Worm (Caenorhabditis elegans) whole organism, mixed stage, embryonic: ENCODE data around the gene F21D5.4.
"Not testable (repeated sequence)": the region's sequence is repeated elsewhere in the genome, so short reads cannot be mapped to it uniquely, and the experiment has no call there.

Experiments
- bed-3 ChIP-seq: fragments of 200-800 bp; sonication (Bioruptor generic); optimal IDR thresholded peaks from 3 replicates; lab custom pipeline; 2018; ENCODE audit warnings: mild to moderate bottlenecking, missing genetic modification characterization, moderate library complexity, missing compliant biosample characterization
- blmp-1 ChIP-seq: fragments of 150-350 bp; optimal IDR thresholded peaks from 2 replicates; lab custom pipeline; 2014; ENCODE audit warnings: missing biosample characterization, missing genetic modification characterization
- ceh-43 ChIP-seq: fragments of 200-800 bp; sonication (Bioruptor generic); optimal IDR thresholded peaks from 2 replicates; lab custom pipeline; 2018; ENCODE audit warnings: mild to moderate bottlenecking, missing genetic modification characterization, moderate library complexity, missing compliant biosample characterization
- ceh-83 ChIP-seq: fragments of 200-800 bp; sonication (Bioruptor generic); optimal IDR thresholded peaks from 2 replicates; lab custom pipeline; 2018; ENCODE audit warnings: mild to moderate bottlenecking, missing genetic modification characterization, missing compliant biosample characterization
- ces-1 ChIP-seq: fragments of 150-350 bp; optimal IDR thresholded peaks from 2 replicates; lab custom pipeline; 2014; ENCODE audit warnings: missing biosample characterization, missing genetic modification reagents, missing genetic modification characterization
- cnd-1 ChIP-seq: fragments of 200-800 bp; sonication (Bioruptor generic); optimal IDR thresholded peaks from 2 replicates; lab custom pipeline; 2018; ENCODE audit warnings: mild to moderate bottlenecking, missing genetic modification characterization, missing compliant biosample characterization
- drap-1 ChIP-seq: fragments of 200-800 bp; sonication (Bioruptor generic); optimal IDR thresholded peaks from 3 replicates; lab custom pipeline; 2018; ENCODE audit warnings: mild to moderate bottlenecking, missing genetic modification characterization, missing compliant biosample characterization
- elt-1 ChIP-seq: sonication (generic microtip); optimal IDR thresholded peaks from 2 replicates; lab custom pipeline; 2017; ENCODE audit warnings: missing genetic modification characterization, mild to moderate bottlenecking, missing compliant biosample characterization, antibody characterized with exemption, moderate library complexity, borderline replicate concordance; ENCODE audit not compliant: insufficient read depth
- flh-1 ChIP-seq: fragments of 200-800 bp; sonication (Bioruptor generic); optimal IDR thresholded peaks from 2 replicates; lab custom pipeline; 2018; ENCODE audit warnings: mild to moderate bottlenecking, missing genetic modification characterization, moderate library complexity, missing compliant biosample characterization
- ham-2 ChIP-seq: fragments of 200-800 bp; sonication (Bioruptor generic); optimal IDR thresholded peaks from 2 replicates; lab custom pipeline; 2018; ENCODE audit warnings: mild to moderate bottlenecking, missing genetic modification characterization, missing compliant biosample characterization
- hlh-1 ChIP-seq: fragments of 150-350 bp; optimal IDR thresholded peaks from 2 replicates; lab custom pipeline; 2014; ENCODE audit warnings: missing biosample characterization, missing genetic modification reagents, missing genetic modification characterization
- lin-13 ChIP-seq: fragments of 150-350 bp; optimal IDR thresholded peaks from 2 replicates; lab custom pipeline; 2014; ENCODE audit warnings: missing biosample characterization, missing genetic modification characterization
- lsy-2 ChIP-seq: fragments of 150-350 bp; optimal IDR thresholded peaks from 2 replicates; lab custom pipeline; 2014; ENCODE audit warnings: missing biosample characterization, missing genetic modification characterization
- mab-5 ChIP-seq: fragments of 150-350 bp; optimal IDR thresholded peaks from 2 replicates; lab custom pipeline; 2014; ENCODE audit warnings: missing biosample characterization, missing genetic modification characterization
- mep-1 ChIP-seq: fragments of 150-350 bp; optimal IDR thresholded peaks from 2 replicates; lab custom pipeline; 2017; ENCODE audit warnings: missing biosample characterization, missing genetic modification reagents, missing genetic modification characterization, inconsistent platforms
- nhr-12 ChIP-seq: fragments of 150-350 bp; optimal IDR thresholded peaks from 2 replicates; lab custom pipeline; 2014; ENCODE audit warnings: missing biosample characterization, missing genetic modification characterization
- nhr-2 ChIP-seq: fragments of 150-350 bp; optimal IDR thresholded peaks from 2 replicates; lab custom pipeline; 2014; ENCODE audit warnings: missing biosample characterization, missing genetic modification characterization
- nhr-237 ChIP-seq: fragments of 150-350 bp; optimal IDR thresholded peaks from 2 replicates; lab custom pipeline; 2014; ENCODE audit warnings: missing biosample characterization, missing genetic modification characterization
- nhr-28 ChIP-seq: fragments of 150-350 bp; optimal IDR thresholded peaks from 2 replicates; lab custom pipeline; 2014; ENCODE audit warnings: missing biosample characterization, missing genetic modification characterization
- pha-4 ChIP-seq: fragments of 150-350 bp; optimal IDR thresholded peaks from 2 replicates; lab custom pipeline; 2018; ENCODE audit warnings: missing biosample characterization, missing genetic modification reagents, missing genetic modification characterization
- sem-2 ChIP-seq: fragments of 200-800 bp; sonication (Bioruptor generic); optimal IDR thresholded peaks from 2 replicates; lab custom pipeline; 2018; ENCODE audit warnings: mild to moderate bottlenecking, missing genetic modification characterization, missing compliant biosample characterization
- snpc-4 ChIP-seq: fragments of 150-350 bp; optimal IDR thresholded peaks from 2 replicates; lab custom pipeline; 2014; ENCODE audit warnings: missing biosample characterization, missing genetic modification characterization
- sptf-1 ChIP-seq: sonication (generic microtip); optimal IDR thresholded peaks from 2 replicates; lab custom pipeline; 2017; ENCODE audit warnings: mild to moderate bottlenecking, missing genetic modification characterization, moderate library complexity, missing compliant biosample characterization
- tbx-8 ChIP-seq: fragments of 200-800 bp; sonication (Bioruptor generic); optimal IDR thresholded peaks from 2 replicates; lab custom pipeline; 2018; ENCODE audit warnings: mild to moderate bottlenecking, missing genetic modification characterization, moderate library complexity, missing compliant biosample characterization
- unc-120 ChIP-seq: sonication (generic microtip); optimal IDR thresholded peaks from 2 replicates; lab custom pipeline; 2017; ENCODE audit warnings: missing genetic modification characterization, missing compliant biosample characterization; ENCODE audit not compliant: poor library complexity, severe bottlenecking
- unc-39 ChIP-seq: fragments of 150-350 bp; optimal IDR thresholded peaks from 2 replicates; lab custom pipeline; 2014; ENCODE audit warnings: missing biosample characterization, missing genetic modification characterization
- unc-62 ChIP-seq: fragments of 150-350 bp; optimal IDR thresholded peaks from 2 replicates; lab custom pipeline; 2014; ENCODE audit warnings: missing biosample characterization, missing genetic modification reagents, missing genetic modification characterization
- zip-8 ChIP-seq: fragments of 150-350 bp; optimal IDR thresholded peaks from 2 replicates; lab custom pipeline; 2014; ENCODE audit warnings: missing biosample characterization, missing genetic modification characterization
- ztf-11 ChIP-seq: fragments of 150-350 bp; optimal IDR thresholded peaks from 2 replicates; lab custom pipeline; 2014; ENCODE audit warnings: missing biosample characterization, missing genetic modification characterization

F21D5.4 gene

ce11 chrIV:8737787-8738186, at the start of gene F21D5.4:
Gene F21D5.4, plus strand, starts transcription at chrIV:8738087.
- TF ChIP-seq tbx-8 (GFP tag; lab: Kevin White, UChicago), result no peak

- TF ChIP-seq ces-1 (peak; percentile 30), unc-120 (no peak), zip-8 (tag; lab: Kevin White, UChicago) (no peak)
Observed at ce11 chrIV:8691486-8691885, 46.4 kb upstream of the F21D5.4 start, which contains the start of the genes hst-1 and ints-6. Gene hst-1, minus strand, starts transcription at chrIV:8691513. Gene ints-6, plus strand, starts transcription at chrIV:8691745.

- no peak for TF ChIP-seq lsy-2
- no peak for TF ChIP-seq sem-2 (GFP tag; lab: Kevin White, UChicago)
- no peak for TF ChIP-seq unc-39 (tag; lab: Kevin White, UChicago)
- TF ChIP-seq nhr-28 (tag; lab: Kevin White, UChicago), result no peak
Observed at ce11 chrIV:8697436-8697835, 40.5 kb upstream of the F21D5.4 start, which contains the start of gene ttll-11. Gene ttll-11, plus strand, starts transcription at chrIV:8697736.

- TF ChIP-seq mep-1 (tag; lab: Kevin White, UChicago) (no peak), bed-3 (GFP tag; lab: Kevin White, UChicago) (no peak), mab-5 (tag; lab: Kevin White, UChicago) (no peak)
Observed at ce11 chrIV:8705504-8705903, 32.4 kb upstream of the F21D5.4 start, which contains the start of gene H23L24.4. Gene H23L24.4, minus strand, starts transcription at chrIV:8705604.

ce11 chrIV:8708046-8708445, 29.8 kb upstream of the F21D5.4 start:
- TF ChIP-seq sptf-1 (tag; lab: Kevin White, UChicago) (no peak), zip-8 (tag; lab: Kevin White, UChicago) (no peak), snpc-4 (tag; lab: Kevin White, UChicago) (no peak), tbx-8 (GFP tag; lab: Kevin White, UChicago) (no peak), mep-1 (tag; lab: Kevin White, UChicago) (no peak), ham-2 (GFP tag; lab: Kevin White, UChicago) (no peak), ceh-83 (no peak), ces-1 (no peak), nhr-12 (tag; lab: Kevin White, UChicago) (no peak), pha-4 (tag; lab: Kevin White, UChicago) (no peak), unc-39 (tag; lab: Kevin White, UChicago) (no peak), hlh-1 (no peak), lsy-2 (no peak)

ce11 chrIV:8715032-8715431, 22.9 kb upstream of the F21D5.4 start, which contains the start of the genes parg-2 and ipla-5:
Gene parg-2, minus strand, starts transcription at chrIV:8715132.
Gene ipla-5, plus strand, starts transcription at chrIV:8715247.
- not testable (repeated sequence) for TF ChIP-seq ceh-83; lin-13 (tag; lab: Kevin White, UChicago); blmp-1 (tag; lab: Kevin White, UChicago)

ce11 chrIV:8718153-8718552, 19.7 kb upstream of the F21D5.4 start, which contains the start of gene H23L24.1:
Gene H23L24.1, plus strand, starts transcription at chrIV:8718453.
- TF ChIP-seq flh-1 (GFP tag; lab: Kevin White, UChicago), result no peak
- TF ChIP-seq ham-2 (GFP tag; lab: Kevin White, UChicago), result no peak
- TF ChIP-seq elt-1, result no peak
- TF ChIP-seq nhr-28 (tag; lab: Kevin White, UChicago), result no peak
- TF ChIP-seq sem-2 (GFP tag; lab: Kevin White, UChicago), result no peak
- TF ChIP-seq ztf-11, result no peak
- TF ChIP-seq cnd-1 (tag; lab: Kevin White, UChicago), result no peak
- TF ChIP-seq drap-1 (GFP tag; lab: Kevin White, UChicago), result no peak
- TF ChIP-seq, all 35 proteins: peak for 0

- peak; percentile 79 for TF ChIP-seq nhr-2
- no peak for TF ChIP-seq nhr-237
- TF ChIP-seq ces-1, result peak; percentile 35
- TF ChIP-seq ztf-11, result no peak
- no peak for TF ChIP-seq mep-1 (tag; lab: Kevin White, UChicago)
- no peak for TF ChIP-seq tbx-8 (GFP tag; lab: Kevin White, UChicago)
- TF ChIP-seq ceh-83, result no peak
- TF ChIP-seq flh-1 (GFP tag; lab: Kevin White, UChicago), result no peak
- no peak for TF ChIP-seq nhr-12 (tag; lab: Kevin White, UChicago)
- TF ChIP-seq lsy-2, result no peak
- TF ChIP-seq drap-1 (GFP tag; lab: Kevin White, UChicago), result no peak
- no peak for TF ChIP-seq unc-120
- no peak for TF ChIP-seq nhr-28 (tag; lab: Kevin White, UChicago)
- no peak for TF ChIP-seq bed-3 (GFP tag; lab: Kevin White, UChicago)
- TF ChIP-seq ham-2 (GFP tag; lab: Kevin White, UChicago), result no peak
- no peak for TF ChIP-seq mab-5 (tag; lab: Kevin White, UChicago)
- no peak for TF ChIP-seq ceh-43
- TF ChIP-seq cnd-1 (tag; lab: Kevin White, UChicago), result peak; percentile 87
- peak; percentile 51 for TF ChIP-seq zip-8 (tag; lab: Kevin White, UChicago)
- TF ChIP-seq unc-62, result no peak
Observed at ce11 chrIV:8722801-8723200, 15.1 kb upstream of the F21D5.4 start.
